Worm (Caenorhabditis elegans) whole organism, mixed stage, embryonic: ENCODE results near the gene Y61A9LA.12.
A peak's percentile ranks its signal among the peaks of the same experiment; 100 is the strongest.

ENCODE experiments used
- elt-3 ChIP-seq: fragments of 150-350 bp; optimal IDR thresholded peaks from 2 replicates; lab custom pipeline; 2014; ENCODE audit warnings: missing biosample characterization, missing genetic modification characterization
- lsy-2 ChIP-seq: fragments of 150-350 bp; optimal IDR thresholded peaks from 2 replicates; lab custom pipeline; 2014; ENCODE audit warnings: missing biosample characterization, missing genetic modification characterization
- snpc-4 ChIP-seq: fragments of 150-350 bp; optimal IDR thresholded peaks from 2 replicates; lab custom pipeline; 2014; ENCODE audit warnings: missing biosample characterization, missing genetic modification characterization
- unc-120 ChIP-seq: sonication (generic microtip); optimal IDR thresholded peaks from 2 replicates; lab custom pipeline; 2017; ENCODE audit warnings: missing genetic modification characterization, missing compliant biosample characterization; ENCODE audit not compliant: poor library complexity, severe bottlenecking
- zip-8 ChIP-seq: fragments of 150-350 bp; optimal IDR thresholded peaks from 2 replicates; lab custom pipeline; 2014; ENCODE audit warnings: missing biosample characterization, missing genetic modification characterization

ce11 chrV:4505408-4506270 lies 48.0 kb upstream of the Y61A9LA.12 start:
- TF ChIP-seq lsy-2 (tag; lab: Kevin White, UChicago) = no peak
- no peak for TF ChIP-seq elt-3
- TF ChIP-seq unc-120 (tag; lab: Kevin White, UChicago) = no peak
- no peak for TF ChIP-seq snpc-4 (tag; lab: Kevin White, UChicago)
- TF ChIP-seq zip-8 (tag; lab: Kevin White, UChicago) = peak; percentile 85
